Worm (Caenorhabditis elegans): ENCODE data around the gene algn-14.

DNA sequence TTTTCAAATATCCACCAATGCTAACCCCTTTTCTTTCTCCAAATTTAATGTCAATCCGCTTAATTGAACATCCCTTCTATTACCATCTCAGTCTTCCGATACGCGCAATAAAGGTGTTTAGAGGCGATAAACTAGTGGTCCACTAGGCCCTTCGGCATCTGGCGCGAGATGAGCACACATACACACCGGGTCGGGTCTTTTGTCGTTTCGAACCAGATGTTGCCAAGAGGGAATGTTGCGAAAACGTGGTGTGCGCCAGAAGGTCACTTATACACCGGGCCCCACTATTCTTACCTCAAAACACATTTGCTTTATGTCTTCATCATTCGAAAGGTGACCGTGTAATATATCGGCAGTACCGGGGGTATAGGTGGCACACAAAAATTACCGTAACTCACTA lies 40.8 kb upstream of the algn-14 start:
- TF ChIP-seq ama-1 (optimal IDR thresholded peaks at IDR 0.05) = no peak
- TF ChIP-seq aly-2 (tag; optimal IDR thresholded peaks at IDR 0.05) = no peak

All from whole organism, L3 larva.